Worm (Caenorhabditis elegans) whole organism, early embryonic: ENCODE data around the gene Y54F10BM.12.

Experiments used
- ceh-36 ChIP-seq: sonication (generic microtip); optimal IDR thresholded peaks from 2 replicates; lab custom pipeline; 2016; ENCODE audit warnings: missing genetic modification characterization, inconsistent platforms, missing compliant biosample characterization
- flt-1 ChIP-seq: fragments of 200-800 bp; sonication (Bioruptor generic); IDR thresholded peaks from 2 replicates; pipeline ENCODE4 v1.3.6; 2022; ENCODE audit warnings: missing genetic modification characterization, missing compliant biosample characterization
- pes-1 ChIP-seq: fragments of 200-800 bp; sonication (Bioruptor generic); IDR thresholded peaks from 2 replicates; pipeline ENCODE4 v1.3.6; 2022; ENCODE audit warnings: missing genetic modification reagents, missing genetic modification characterization, missing compliant biosample characterization

DNA sequence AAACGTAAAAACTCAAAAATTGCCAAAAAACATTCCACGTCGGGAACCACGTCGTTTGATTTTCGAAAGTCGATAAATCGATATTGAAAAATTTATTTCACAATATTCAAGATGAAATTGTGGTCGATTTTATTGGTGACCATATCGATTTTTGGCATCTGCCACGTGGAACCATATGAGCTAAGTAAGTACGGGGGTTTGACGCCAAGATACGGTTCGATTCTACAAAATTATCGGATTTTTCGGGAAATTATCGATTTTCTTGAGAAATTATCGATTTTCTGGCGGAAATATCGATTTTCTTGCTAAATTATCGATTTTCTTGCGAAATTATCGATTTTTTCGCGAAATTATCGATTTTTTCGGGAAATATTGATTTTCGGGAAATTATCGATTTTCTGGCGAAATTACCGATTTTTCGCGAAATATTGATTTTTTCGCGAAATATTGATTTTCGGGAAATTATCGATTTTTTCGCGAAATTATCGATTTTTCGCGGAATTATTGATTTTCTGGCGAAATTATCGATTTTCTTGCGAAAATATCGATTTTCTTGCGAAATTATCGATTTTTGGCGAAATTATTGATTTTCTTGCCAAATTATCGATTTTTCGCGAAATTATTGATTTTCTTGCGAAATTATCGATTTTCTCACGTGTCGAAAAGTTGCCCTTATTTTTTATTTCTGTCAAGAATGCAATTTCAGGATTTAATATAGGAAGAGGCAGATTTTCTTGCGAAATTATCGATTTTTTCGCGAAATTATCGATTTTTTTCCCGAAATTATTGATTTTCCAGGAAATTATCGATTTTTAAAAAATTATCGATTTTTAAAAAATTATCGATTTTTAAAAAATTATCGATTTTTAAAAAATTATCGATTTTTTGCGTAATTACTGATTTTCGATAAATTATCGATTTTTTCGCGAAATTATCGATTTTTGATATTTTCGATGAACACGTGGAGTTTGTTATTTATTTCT is 47.2 kb downstream of the Y54F10BM.12 start, which contains the start of gene Y54F10BM.3:
- TF ChIP-seq flt-1 (GFP tag; lab: Robert Waterston, UW) (no peak), ceh-36 (tag; lab: Kevin White, UChicago) (no peak), pes-1 (no peak)
